Fruit fly (Drosophila melanogaster) whole organism, prepupa: ENCODE measurements around the gene CG16782.

Source experiments
- Blimp-1 ChIP-seq: fragments of 200-800 bp; sonication (Bioruptor generic); optimal IDR thresholded peaks from 3 replicates; lab custom pipeline; 2017; ENCODE audit warnings: missing biosample characterization, missing genetic modification characterization, mild to moderate bottlenecking, moderate library complexity, missing genetic modification reagents
- CG10631 ChIP-seq: fragments of 200-800 bp; sonication (Bioruptor generic); optimal IDR thresholded peaks from 2 replicates; lab custom pipeline; 2016; ENCODE audit warnings: missing biosample characterization, missing genetic modification characterization
- CG10669 ChIP-seq: fragments of 200-800 bp; sonication (Bioruptor generic); optimal IDR thresholded peaks from 3 replicates; lab custom pipeline; 2018; ENCODE audit warnings: missing biosample characterization, mild to moderate bottlenecking, missing genetic modification characterization, moderate library complexity
- CG11294 ChIP-seq: fragments of 200-800 bp; sonication (Bioruptor generic); IDR thresholded peaks from 2 replicates; pipeline ENCODE4 v1.3.6; 2022; ENCODE audit warnings: missing biosample characterization, missing genetic modification characterization
- CG11762 ChIP-seq: fragments of 200-800 bp; sonication (Bioruptor generic); optimal IDR thresholded peaks from 3 replicates; lab custom pipeline; 2016; ENCODE audit warnings: missing biosample characterization, missing genetic modification characterization; ENCODE audit not compliant: insufficient read depth
- CG15336 ChIP-seq: fragments of 200-800 bp; sonication (Bioruptor generic); IDR thresholded peaks from 2 replicates; pipeline ENCODE4 v1.3.6; 2022; ENCODE audit warnings: missing biosample characterization, missing genetic modification characterization
- CG16779 ChIP-seq: fragments of 200-800 bp; sonication (Bioruptor generic); optimal IDR thresholded peaks from 3 replicates; lab custom pipeline; 2017; ENCODE audit warnings: missing biosample characterization, mild to moderate bottlenecking, missing genetic modification characterization
- CG3032 ChIP-seq: fragments of 200-800 bp; optimal IDR thresholded peaks from 2 replicates; lab custom pipeline; 2019; ENCODE audit warnings: missing biosample characterization, mild to moderate bottlenecking, missing genetic modification characterization, moderate library complexity
- CG31627 ChIP-seq: fragments of 200-800 bp; sonication (Bioruptor generic); optimal IDR thresholded peaks from 3 replicates; lab custom pipeline; 2016; ENCODE audit warnings: missing biosample characterization, missing genetic modification characterization
- CG32006 ChIP-seq: fragments of 200-800 bp; sonication (Bioruptor generic); optimal IDR thresholded peaks from 3 replicates; lab custom pipeline; 2017; ENCODE audit warnings: missing biosample characterization, mild to moderate bottlenecking, missing genetic modification characterization
- CG34406 ChIP-seq: fragments of 200-800 bp; sonication (Bioruptor generic); optimal IDR thresholded peaks from 3 replicates; lab custom pipeline; 2016; ENCODE audit warnings: missing biosample characterization, missing genetic modification characterization
- CG3919 ChIP-seq: fragments of 200-800 bp; sonication (Bioruptor generic); optimal IDR thresholded peaks from 3 replicates; lab custom pipeline; 2016; ENCODE audit warnings: missing biosample characterization, missing genetic modification characterization
- CG4318 ChIP-seq: fragments of 200-800 bp; sonication (Bioruptor generic); optimal IDR thresholded peaks from 3 replicates; lab custom pipeline; 2017; ENCODE audit warnings: missing biosample characterization, mild to moderate bottlenecking, missing genetic modification characterization
- CG6163 ChIP-seq: fragments of 200-800 bp; sonication (Bioruptor generic); IDR thresholded peaks from 3 replicates; pipeline ENCODE4 v1.3.6; 2022; ENCODE audit warnings: missing biosample characterization, missing genetic modification characterization
- CG6276 ChIP-seq: fragments of 200-800 bp; sonication (Bioruptor generic); optimal IDR thresholded peaks from 2 replicates; lab custom pipeline; 2017; ENCODE audit warnings: missing biosample characterization, mild to moderate bottlenecking, missing genetic modification characterization
- CG6808 ChIP-seq: fragments of 200-800 bp; sonication (Bioruptor generic); optimal IDR thresholded peaks from 3 replicates; lab custom pipeline; 2017; ENCODE audit warnings: missing biosample characterization, missing genetic modification characterization, mild to moderate bottlenecking, moderate library complexity, missing genetic modification reagents
- CG6854 ChIP-seq: fragments of 200-800 bp; sonication (Bioruptor generic); optimal IDR thresholded peaks from 2 replicates; lab custom pipeline; 2017; ENCODE audit warnings: missing biosample characterization, mild to moderate bottlenecking, missing genetic modification characterization
- CG8119 ChIP-seq: fragments of 200-800 bp; sonication (Bioruptor generic); IDR thresholded peaks from 3 replicates; pipeline ENCODE4 v1.3.6; 2022; ENCODE audit warnings: missing biosample characterization, missing genetic modification characterization
- CG8319 ChIP-seq: fragments of 200-800 bp; sonication (Bioruptor generic); optimal IDR thresholded peaks from 3 replicates; lab custom pipeline; 2016; ENCODE audit warnings: missing biosample characterization, missing genetic modification characterization
- CG8632 ChIP-seq: fragments of 200-800 bp; sonication (Bioruptor generic); optimal IDR thresholded peaks from 3 replicates; lab custom pipeline; 2016; ENCODE audit warnings: missing biosample characterization, missing genetic modification characterization
- CG9139 ChIP-seq: fragments of 200-800 bp; sonication (Bioruptor generic); optimal IDR thresholded peaks from 3 replicates; lab custom pipeline; 2017; ENCODE audit warnings: missing biosample characterization, mild to moderate bottlenecking, missing genetic modification characterization
- Eip78C ChIP-seq: fragments of 200-800 bp; sonication (Bioruptor generic); peaks from one replicate; lab custom pipeline; 2016; ENCODE audit warnings: missing biosample characterization, missing genetic modification characterization
- Ets96B ChIP-seq: fragments of 200-800 bp; optimal IDR thresholded peaks from 2 replicates; lab custom pipeline; 2019; ENCODE audit warnings: missing biosample characterization, mild to moderate bottlenecking, missing genetic modification characterization, moderate library complexity
- Gug ChIP-seq: fragments of 200-800 bp; sonication (Bioruptor generic); IDR thresholded peaks from 2 replicates; pipeline ENCODE4 v1.3.6; 2022; ENCODE audit warnings: missing biosample characterization, missing genetic modification characterization
- Hr38 ChIP-seq: sonication (Bioruptor generic); optimal IDR thresholded peaks from 2 replicates; lab custom pipeline; 2016; ENCODE audit warnings: missing biosample characterization, missing genetic modification characterization
- Hr39 ChIP-seq: fragments of 200-800 bp; sonication (Bioruptor generic); optimal IDR thresholded peaks from 2 replicates; lab custom pipeline; 2016; ENCODE audit warnings: missing biosample characterization, missing genetic modification characterization
- Hr4 ChIP-seq: fragments of 200-800 bp; sonication (Bioruptor generic); optimal IDR thresholded peaks from 3 replicates; lab custom pipeline; 2016; ENCODE audit warnings: missing biosample characterization, missing genetic modification characterization
- Lpt ChIP-seq: fragments of 200-800 bp; sonication (Bioruptor generic); optimal IDR thresholded peaks from 3 replicates; lab custom pipeline; 2016; ENCODE audit warnings: missing biosample characterization, missing genetic modification characterization
- OdsH ChIP-seq: fragments of 200-800 bp; sonication (Bioruptor generic); optimal IDR thresholded peaks from 3 replicates; lab custom pipeline; 2016; ENCODE audit warnings: missing biosample characterization, missing genetic modification characterization
- Smox ChIP-seq: fragments of 200-800 bp; sonication (Bioruptor generic); optimal IDR thresholded peaks from 3 replicates; lab custom pipeline; 2016; ENCODE audit warnings: missing biosample characterization, missing genetic modification characterization
- Sox102F ChIP-seq: fragments of 200-800 bp; sonication (Bioruptor generic); optimal IDR thresholded peaks from 2 replicates; lab custom pipeline; 2016; ENCODE audit warnings: missing biosample characterization, mild to moderate bottlenecking, missing genetic modification characterization
- achi ChIP-seq: fragments of 200-800 bp; sonication (Bioruptor generic); optimal IDR thresholded peaks from 3 replicates; lab custom pipeline; 2016; ENCODE audit warnings: missing biosample characterization, missing genetic modification characterization
- cyc ChIP-seq: fragments of 200-800 bp; sonication (Bioruptor generic); optimal IDR thresholded peaks from 3 replicates; lab custom pipeline; 2016; ENCODE audit warnings: missing biosample characterization, missing genetic modification characterization
- dac ChIP-seq: fragments of 200-800 bp; sonication (Bioruptor generic); optimal IDR thresholded peaks from 2 replicates; lab custom pipeline; 2017; ENCODE audit warnings: missing biosample characterization, mild to moderate bottlenecking, missing genetic modification characterization
- eg ChIP-seq: fragments of 200-800 bp; sonication (Bioruptor generic); IDR thresholded peaks from 3 replicates; pipeline ENCODE4 v1.3.6; 2022; ENCODE audit warnings: missing biosample characterization, missing genetic modification characterization
- esn ChIP-seq: fragments of 200-800 bp; sonication (Bioruptor generic); optimal IDR thresholded peaks from 2 replicates; lab custom pipeline; 2016; ENCODE audit warnings: missing biosample characterization, mild to moderate bottlenecking, missing genetic modification characterization, moderate library complexity
- fd59A ChIP-seq: fragments of 200-800 bp; sonication (Bioruptor generic); optimal IDR thresholded peaks from 2 replicates; lab custom pipeline; 2017; ENCODE audit warnings: missing biosample characterization, mild to moderate bottlenecking, missing genetic modification characterization, missing genetic modification reagents
- fd85E ChIP-seq: fragments of 200-800 bp; sonication (Bioruptor generic); optimal IDR thresholded peaks from 3 replicates; lab custom pipeline; 2016; ENCODE audit warnings: missing biosample characterization, missing genetic modification characterization
- fkh ChIP-seq: fragments of 200-800 bp; sonication (Bioruptor generic); optimal IDR thresholded peaks from 3 replicates; lab custom pipeline; 2017; ENCODE audit warnings: missing biosample characterization, mild to moderate bottlenecking, missing genetic modification characterization, moderate library complexity
- lz ChIP-seq: fragments of 200-800 bp; sonication (Bioruptor generic); optimal IDR thresholded peaks from 3 replicates; lab custom pipeline; 2016; ENCODE audit warnings: missing biosample characterization, missing genetic modification characterization
- pdm3 ChIP-seq: fragments of 200-800 bp; sonication (Bioruptor generic); optimal IDR thresholded peaks from 3 replicates; lab custom pipeline; 2016; ENCODE audit warnings: missing biosample characterization, missing genetic modification characterization
- salr ChIP-seq, 2 experiments: fragments of 200-800 bp; sonication (Bioruptor generic); optimal IDR thresholded peaks; 3 replicates each; lab custom pipeline; 2016 to 2018; ENCODE audit warnings: missing biosample characterization in 2 of 2, missing genetic modification characterization in 2 of 2, mild to moderate bottlenecking in 1 of 2
- spab ChIP-seq: fragments of 200-800 bp; sonication (Bioruptor generic); optimal IDR thresholded peaks from 2 replicates; lab custom pipeline; 2017; ENCODE audit warnings: missing biosample characterization, mild to moderate bottlenecking, missing genetic modification characterization, missing genetic modification reagents
- ss ChIP-seq, 2 experiments: fragments of 200-800 bp; sonication (Bioruptor generic); optimal IDR thresholded peaks; 2 replicates in 1 of 2; 3 replicates in 1 of 2; lab custom pipeline; 2017 to 2018; ENCODE audit warnings: mild to moderate bottlenecking in 2 of 2, missing biosample characterization in 2 of 2, missing genetic modification characterization in 2 of 2, moderate library complexity in 1 of 2
- svp ChIP-seq: fragments of 200-800 bp; sonication (Bioruptor generic); peaks from one replicate; lab custom pipeline; 2016; ENCODE audit warnings: missing biosample characterization, missing genetic modification characterization
- topi ChIP-seq: fragments of 200-800 bp; sonication (Bioruptor generic); optimal IDR thresholded peaks from 3 replicates; lab custom pipeline; 2016; ENCODE audit warnings: missing biosample characterization, missing genetic modification characterization
- vri ChIP-seq: fragments of 200-800 bp; sonication (Bioruptor generic); optimal IDR thresholded peaks from 3 replicates; lab custom pipeline; 2016; ENCODE audit warnings: missing biosample characterization, mild to moderate bottlenecking, missing genetic modification characterization

The CG16782 gene

DNA sequence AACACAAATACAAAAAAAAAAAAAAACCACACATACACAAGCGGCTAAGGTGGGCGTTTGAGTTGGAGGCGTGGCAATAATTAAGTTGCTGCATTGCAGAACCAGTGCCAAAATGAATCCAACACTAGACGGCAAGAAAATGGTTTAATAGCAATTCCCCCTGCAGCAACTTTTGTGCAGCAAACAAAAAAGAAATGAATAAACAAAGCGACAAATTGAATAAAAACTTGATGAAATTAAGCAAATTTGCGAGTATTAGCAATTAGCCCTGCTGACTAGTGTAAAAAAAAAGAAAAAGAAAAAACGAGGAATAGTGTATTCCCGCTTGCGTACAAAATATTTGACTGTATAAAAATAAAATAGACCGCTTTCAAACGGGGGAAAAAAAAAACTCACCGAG, 5.3 kb downstream of the CG16782 start (continued):
- no peak for TF ChIP-seq vri (GFP tag; lab: Kevin White, UChicago)
- no peak for TF ChIP-seq esn
- TF ChIP-seq CG10669 (GFP tag; lab: Kevin White, UChicago) = no peak
- no peak for TF ChIP-seq CG10631 (GFP tag; lab: Kevin White, UChicago)
- no peak for TF ChIP-seq topi (GFP tag; lab: Kevin White, UChicago)
- peak; percentile 43 for TF ChIP-seq pdm3 (GFP tag; lab: Kevin White, UChicago)
- TF ChIP-seq CG34406 (GFP tag; lab: Kevin White, UChicago) = no peak
- TF ChIP-seq Smox (GFP tag; lab: Kevin White, UChicago) = no peak
- peak; percentile 43 for TF ChIP-seq achi (GFP tag; lab: Kevin White, UChicago)
- TF ChIP-seq CG8319 (GFP tag; lab: Kevin White, UChicago) = no peak
- peak; percentile 55 for TF ChIP-seq CG4318 (GFP tag; lab: Kevin White, UChicago)
- no peak for TF ChIP-seq svp (GFP tag; lab: Kevin White, UChicago)
- TF ChIP-seq Gug = peak; percentile 65
- TF ChIP-seq CG6163 (GFP tag; lab: Robert Waterston, UW) = peak; percentile 84
- TF ChIP-seq fkh = no peak
- TF ChIP-seq CG15336 = peak; percentile 88
- no peak for TF ChIP-seq Hr38 (GFP tag; lab: Kevin White, UChicago)
- peak in 1 of 2 experiments; percentile 61 for TF ChIP-seq salr (GFP tag; optimal IDR thresholded peaks at IDR 0.05; lab: Kevin White, UChicago)
- peak; percentile 61 for TF ChIP-seq dac (GFP tag; lab: Kevin White, UChicago)
- no peak for TF ChIP-seq fd59A (GFP tag; lab: Kevin White, UChicago)
- TF ChIP-seq Eip78C (GFP tag; lab: Kevin White, UChicago) = peak; percentile 60

DNA sequence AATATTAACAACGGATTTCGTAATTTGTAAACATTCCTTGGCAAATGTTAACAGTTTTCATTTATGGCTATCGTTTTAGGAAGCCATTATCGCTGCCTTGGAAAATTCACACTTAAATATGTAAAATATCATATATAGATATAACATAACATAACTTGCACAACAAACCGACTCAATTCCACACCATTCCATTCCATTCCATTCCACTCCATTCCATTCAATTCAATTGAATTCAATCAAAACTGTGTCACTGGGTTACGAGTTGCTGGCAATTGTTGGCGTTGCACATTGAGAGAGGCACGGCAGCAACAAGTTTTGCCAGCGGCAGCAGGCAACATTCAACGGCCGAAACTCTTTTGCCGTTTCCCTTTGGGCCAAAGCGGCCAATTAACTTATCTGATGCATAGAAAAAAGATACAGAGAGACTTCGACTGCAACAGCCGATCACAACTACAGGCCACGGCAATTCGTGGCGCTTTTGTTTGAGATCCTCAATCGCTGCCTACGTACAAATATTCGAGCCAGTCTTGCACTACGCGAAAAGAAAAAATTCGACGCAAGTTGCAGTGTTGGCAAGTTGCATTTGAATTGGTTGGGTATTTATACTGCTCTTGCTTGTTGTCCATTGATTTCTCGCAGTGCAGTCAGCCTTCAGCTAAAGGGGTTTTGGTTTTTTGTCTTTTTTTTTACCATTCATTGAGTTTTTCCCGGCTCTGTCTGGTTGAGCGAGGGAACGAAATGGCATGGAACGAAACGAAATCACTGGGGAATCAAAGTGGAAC, 6.8 kb downstream of the CG16782 start:
- TF ChIP-seq CG11762 (GFP tag; lab: Kevin White, UChicago) (no peak), lz (GFP tag; lab: Kevin White, UChicago) (no peak), Blimp-1 (GFP tag; lab: Kevin White, UChicago) (no peak), CG15336 (peak; percentile 61), Hr39 (GFP tag; lab: Kevin White, UChicago) (no peak), CG10669 (GFP tag; lab: Kevin White, UChicago) (no peak), CG32006 (peak; percentile 67), ss (GFP tag; optimal IDR thresholded peaks at IDR 0.05; lab: Kevin White, UChicago) (no peak), CG8119 (GFP tag; lab: Robert Waterston, UW) (peak; percentile 44), cyc (GFP tag; lab: Kevin White, UChicago) (no peak), CG16779 (tag; lab: Kevin White, UChicago) (no peak), CG6276 (GFP tag; lab: Kevin White, UChicago) (peak; percentile 66), Sox102F (GFP tag; lab: Kevin White, UChicago) (no peak), CG6808 (GFP tag; lab: Kevin White, UChicago) (no peak), dac (GFP tag; lab: Kevin White, UChicago) (peak; percentile 29), Eip78C (GFP tag; lab: Kevin White, UChicago) (peak; percentile 56), fd59A (GFP tag; lab: Kevin White, UChicago) (no peak), CG11294 (GFP tag; lab: Robert Waterston, UW) (peak; percentile 64; the same call in 1 of the 2 replicates), CG10631 (GFP tag; lab: Kevin White, UChicago) (no peak), CG3919 (GFP tag; lab: Kevin White, UChicago) (peak; percentile 16), Hr38 (GFP tag; lab: Kevin White, UChicago) (no peak), pdm3 (GFP tag; lab: Kevin White, UChicago) (peak; percentile 4), fd85E (GFP tag; lab: Kevin White, UChicago) (no peak), Hr4 (GFP tag; lab: Kevin White, UChicago) (peak; percentile 70), CG6163 (GFP tag; lab: Robert Waterston, UW) (peak; percentile 55; the same call in 2 of the 3 replicates), CG9139 (GFP tag; lab: Kevin White, UChicago) (no peak), spab (GFP tag; lab: Kevin White, UChicago) (no peak), CG6854 (GFP tag; lab: Kevin White, UChicago) (no peak), Gug (peak; percentile 46), CG3032 (no peak), OdsH (GFP tag; lab: Kevin White, UChicago) (no peak), Lpt (GFP tag; lab: Kevin White, UChicago) (peak; percentile 6), CG8632 (GFP tag; lab: Kevin White, UChicago) (no peak), eg (GFP tag; lab: Robert Waterston, UW) (peak; percentile 79), Ets96B (no peak), CG31627 (GFP tag; lab: Kevin White, UChicago) (no peak)
